Worm (Caenorhabditis elegans) whole organism, L2 larva: ENCODE measurements around the gene D2062.5.
"Not testable (repeated sequence)": the region's sequence is repeated elsewhere in the genome, so short reads cannot be mapped to it uniquely, and the experiment has no call there.

ENCODE experiments used
- C34F6.9 ChIP-seq: fragments of 150-350 bp; optimal IDR thresholded peaks from 2 replicates; lab custom pipeline; 2014; ENCODE audit warnings: missing biosample characterization, missing genetic modification characterization
- F13H6.1 ChIP-seq: sonication (generic microtip); optimal IDR thresholded peaks from 2 replicates; lab custom pipeline; 2016; ENCODE audit warnings: missing genetic modification characterization, missing compliant biosample characterization
- R02D3.7 ChIP-seq: fragments of 150-350 bp; optimal IDR thresholded peaks from 2 replicates; lab custom pipeline; 2014; ENCODE audit warnings: missing biosample characterization, missing genetic modification characterization
- Y55F3AM.14 ChIP-seq: fragments of 200-800 bp; sonication (Bioruptor generic); optimal IDR thresholded peaks from 2 replicates; lab custom pipeline; 2018; ENCODE audit warnings: mild to moderate bottlenecking, missing genetic modification characterization, missing compliant biosample characterization
- ZK546.5 ChIP-seq: sonication (generic microtip); optimal IDR thresholded peaks from 2 replicates; lab custom pipeline; 2017; ENCODE audit warnings: missing biosample characterization, missing genetic modification characterization
- alr-1 ChIP-seq: fragments of 150-350 bp; optimal IDR thresholded peaks from 2 replicates; lab custom pipeline; 2014; ENCODE audit warnings: missing biosample characterization, missing genetic modification characterization
- ama-1 ChIP-seq: fragments of 150-350 bp; optimal IDR thresholded peaks from 2 replicates; lab custom pipeline; 2018; ENCODE audit warnings: inconsistent platforms
- blmp-1 ChIP-seq: sonication (generic microtip); optimal IDR thresholded peaks from 2 replicates; lab custom pipeline; 2017; ENCODE audit warnings: missing genetic modification characterization, mild to moderate bottlenecking, missing compliant biosample characterization, antibody characterized with exemption, moderate library complexity; ENCODE audit not compliant: insufficient read depth
- ceh-16 ChIP-seq: fragments of 150-350 bp; optimal IDR thresholded peaks from 2 replicates; lab custom pipeline; 2014; ENCODE audit warnings: missing biosample characterization, missing genetic modification characterization
- crh-2 ChIP-seq: sonication (generic microtip); optimal IDR thresholded peaks from 2 replicates; lab custom pipeline; 2017; ENCODE audit warnings: missing biosample characterization, missing genetic modification characterization
- dmd-4 ChIP-seq: sonication (generic microtip); optimal IDR thresholded peaks from 2 replicates; lab custom pipeline; 2017; ENCODE audit warnings: missing biosample characterization, missing genetic modification characterization
- egl-27 ChIP-seq: sonication (generic microtip); optimal IDR thresholded peaks from 3 replicates; lab custom pipeline; 2017; ENCODE audit warnings: missing biosample characterization, missing genetic modification reagents, missing genetic modification characterization
- elt-1 ChIP-seq: fragments of 150-350 bp; optimal IDR thresholded peaks from 2 replicates; lab custom pipeline; 2014; ENCODE audit warnings: missing biosample characterization, missing genetic modification characterization
- lin-11 ChIP-seq: fragments of 150-350 bp; sonication (generic microtip); optimal IDR thresholded peaks from 2 replicates; lab custom pipeline; 2014; ENCODE audit warnings: missing biosample characterization, missing genetic modification characterization, inconsistent platforms, mixed read lengths
- lin-13 ChIP-seq: fragments of 150-350 bp; optimal IDR thresholded peaks from 2 replicates; lab custom pipeline; 2014; ENCODE audit warnings: missing biosample characterization, missing genetic modification reagents, missing genetic modification characterization
- lsy-2 ChIP-seq, 2 experiments: fragments of 150-350 bp in 1 of 2; sonication (generic microtip) in 1 of 2; optimal IDR thresholded peaks; 2 replicates each; lab custom pipeline; 2014 to 2017; ENCODE audit warnings: missing biosample characterization in 2 of 2, missing genetic modification characterization in 2 of 2
- mab-5 ChIP-seq: fragments of 150-350 bp; optimal IDR thresholded peaks from 2 replicates; lab custom pipeline; 2014; ENCODE audit warnings: missing biosample characterization, missing genetic modification characterization
- nhr-10 ChIP-seq: sonication (generic microtip); optimal IDR thresholded peaks from 2 replicates; lab custom pipeline; 2017; ENCODE audit warnings: missing biosample characterization, missing genetic modification characterization
- nhr-12 ChIP-seq: fragments of 150-350 bp; optimal IDR thresholded peaks from 2 replicates; lab custom pipeline; 2014; ENCODE audit warnings: missing biosample characterization, missing genetic modification characterization
- nhr-129 ChIP-seq: fragments of 150-350 bp; optimal IDR thresholded peaks from 2 replicates; lab custom pipeline; 2014; ENCODE audit warnings: missing biosample characterization, missing genetic modification characterization
- nhr-21 ChIP-seq: fragments of 150-350 bp; optimal IDR thresholded peaks from 2 replicates; lab custom pipeline; 2014; ENCODE audit warnings: missing biosample characterization, missing genetic modification characterization
- nhr-25 ChIP-seq: fragments of 150-350 bp; sonication (generic microtip); optimal IDR thresholded peaks from 3 replicates; lab custom pipeline; 2014; ENCODE audit warnings: missing biosample characterization, missing genetic modification characterization
- nhr-6 ChIP-seq: fragments of 150-350 bp; optimal IDR thresholded peaks from 2 replicates; lab custom pipeline; 2014; ENCODE audit warnings: missing biosample characterization, missing genetic modification characterization
- peb-1 ChIP-seq: fragments of 150-350 bp; optimal IDR thresholded peaks from 2 replicates; lab custom pipeline; 2014; ENCODE audit warnings: missing biosample characterization, missing genetic modification characterization
- sem-4 ChIP-seq: fragments of 150-350 bp; optimal IDR thresholded peaks from 2 replicates; lab custom pipeline; 2014; ENCODE audit warnings: missing biosample characterization, missing genetic modification reagents, missing genetic modification characterization
- skn-1 ChIP-seq: sonication (generic microtip); optimal IDR thresholded peaks from 2 replicates; lab custom pipeline; 2017; ENCODE audit warnings: missing biosample characterization, missing genetic modification characterization
- snpc-4 ChIP-seq: fragments of 150-350 bp; optimal IDR thresholded peaks from 2 replicates; lab custom pipeline; 2014; ENCODE audit warnings: missing biosample characterization, missing genetic modification characterization
- unc-39 ChIP-seq: fragments of 150-350 bp; optimal IDR thresholded peaks from 2 replicates; lab custom pipeline; 2014; ENCODE audit warnings: missing biosample characterization, missing genetic modification characterization
- unc-55 ChIP-seq: fragments of 150-350 bp; sonication (generic microtip); optimal IDR thresholded peaks from 3 replicates; lab custom pipeline; 2014; ENCODE audit warnings: missing biosample characterization, missing genetic modification reagents, missing genetic modification characterization
- zag-1 ChIP-seq: fragments of 150-350 bp; optimal IDR thresholded peaks from 2 replicates; lab custom pipeline; 2014; ENCODE audit warnings: missing biosample characterization, missing genetic modification characterization
- ztf-1 ChIP-seq: fragments of 200-800 bp; sonication (Bioruptor generic); conservative IDR thresholded peaks from 2 replicates; pipeline ENCODE4 v1.3.6; 2022; ENCODE audit warnings: missing genetic modification characterization, missing compliant biosample characterization
- ztf-11 ChIP-seq: sonication (generic microtip); optimal IDR thresholded peaks from 2 replicates; lab custom pipeline; 2017; ENCODE audit warnings: missing biosample characterization, missing genetic modification characterization
- ztf-4 ChIP-seq: fragments of 150-350 bp; optimal IDR thresholded peaks from 2 replicates; lab custom pipeline; 2014; ENCODE audit warnings: missing biosample characterization, missing genetic modification characterization

The D2062.5 gene

ce11 chrII:2641777-2642176, 19.2 kb downstream of the D2062.5 start, which contains the start of gene F22E5.7:
F22E5.7 (plus strand) TSS chrII:2642077.
- TF ChIP-seq nhr-129 (no peak), blmp-1 (tag; lab: Kevin White, UChicago) (no peak), zag-1 (tag; lab: Kevin White, UChicago) (no peak), ama-1 (no peak), alr-1 (no peak), nhr-12 (no peak), nhr-6 (tag; lab: Kevin White, UChicago) (no peak), ZK546.5 (tag; lab: Kevin White, UChicago) (no peak), mab-5 (tag; lab: Kevin White, UChicago) (no peak), ceh-16 (no peak), elt-1 (tag; lab: Kevin White, UChicago) (no peak), ztf-1 (GFP tag; lab: Robert Waterston, UW) (no peak), peb-1 (no peak), R02D3.7 (tag; lab: Kevin White, UChicago) (no peak), skn-1 (no peak), unc-55 (GFP tag; lab: Kevin White, UChicago) (no peak), snpc-4 (no peak), ztf-4 (tag; lab: Kevin White, UChicago) (no peak), nhr-10 (tag; lab: Kevin White, UChicago) (no peak)
- TF ChIP-seq, all 48 proteins: peak for 0

ce11 chrII:2644498-2644897, 21.9 kb downstream of the D2062.5 start, which contains the start of gene F22E5.11:
F22E5.11 (minus strand) TSS chrII:2644598.
- TF ChIP-seq alr-1 (no peak), nhr-21 (no peak), nhr-25 (tag; lab: Kevin White, UChicago) (no peak), C34F6.9 (tag; lab: Kevin White, UChicago) (no peak), elt-1 (tag; lab: Kevin White, UChicago) (no peak), unc-55 (GFP tag; lab: Kevin White, UChicago) (no peak), F13H6.1 (tag; lab: Kevin White, UChicago) (no peak), unc-39 (tag; lab: Kevin White, UChicago) (no peak), Y55F3AM.14 (GFP tag; lab: Kevin White, UChicago) (no peak), nhr-12 (no peak), egl-27 (tag; lab: Kevin White, UChicago) (no peak)

- TF ChIP-seq dmd-4 (tag; lab: Kevin White, UChicago); lsy-2 (tag; optimal IDR thresholded peaks at IDR 0.05; lab: Kevin White, UChicago); snpc-4: not testable (repeated sequence)
These were observed 24.2 kb downstream of the D2062.5 start, which contains the start of gene F22E5.12 for ce11 chrII:2646756-2647155. F22E5.12 (minus strand) TSS chrII:2646856.

ce11 chrII:2649015-2649414, 26.4 kb downstream of the D2062.5 start:
- TF ChIP-seq unc-55 (GFP tag; lab: Kevin White, UChicago), result peak; percentile 61
- TF ChIP-seq C34F6.9 (tag; lab: Kevin White, UChicago), result peak; percentile 81
- TF ChIP-seq nhr-129, result peak; percentile 29
- no peak for TF ChIP-seq nhr-25 (tag; lab: Kevin White, UChicago)
- TF ChIP-seq F13H6.1 (tag; lab: Kevin White, UChicago), result peak; percentile 61
- TF ChIP-seq crh-2 (tag; lab: Kevin White, UChicago), result no peak
- peak; percentile 16 for TF ChIP-seq snpc-4
- peak; percentile 13 for TF ChIP-seq sem-4
- TF ChIP-seq lsy-2 (tag; optimal IDR thresholded peaks at IDR 0.05; lab: Kevin White, UChicago), result peak in 1 of 2 experiments; percentile 65
- TF ChIP-seq lin-13, result peak; percentile 17

ce11 chrII:2649539-2649938, 27.0 kb downstream of the D2062.5 start, which contains the start of the genes F22E5.13 and F22E5.6:
F22E5.13 (minus strand) TSS chrII:2649639.
F22E5.6 (plus strand) TSS chrII:2649835.
- TF ChIP-seq ztf-11 (tag; lab: Kevin White, UChicago) (no peak), alr-1 (no peak)

- TF ChIP-seq nhr-25 (tag; lab: Kevin White, UChicago), result no peak
- no peak for TF ChIP-seq nhr-129
- TF ChIP-seq ZK546.5 (tag; lab: Kevin White, UChicago), result no peak
- no peak for TF ChIP-seq lin-11 (tag; lab: Kevin White, UChicago)
- no peak for TF ChIP-seq nhr-12
- no peak for TF ChIP-seq zag-1 (tag; lab: Kevin White, UChicago)
- TF ChIP-seq unc-39 (tag; lab: Kevin White, UChicago), result no peak
These were observed 34.0 kb downstream of the D2062.5 start, which contains the start of gene sri-47 for ce11 chrII:2656606-2657005. sri-47 (plus strand) TSS chrII:2656906.
